Worm (Caenorhabditis elegans) whole organism, midembryonic: Measurements from ENCODE around the gene rga-5.
A peak's percentile ranks its signal among the peaks of the same experiment; 100 is the strongest.

Source experiments
- T22C8.4 ChIP-seq: fragments of 200-800 bp; sonication (Bioruptor generic); IDR thresholded peaks from 2 replicates; pipeline ENCODE4 v1.3.6; 2022; ENCODE audit warnings: missing genetic modification characterization, missing compliant biosample characterization
- cog-1 ChIP-seq: sonication (generic microtip); optimal IDR thresholded peaks from 2 replicates; lab custom pipeline; 2016; ENCODE audit warnings: missing genetic modification characterization, missing compliant biosample characterization
- flt-1 ChIP-seq: fragments of 200-800 bp; sonication (Bioruptor generic); IDR thresholded peaks from 2 replicates; pipeline ENCODE4 v1.3.6; 2022; ENCODE audit warnings: missing genetic modification characterization, missing compliant biosample characterization
- klf-2 ChIP-seq: fragments of 200-800 bp; sonication (Bioruptor generic); conservative IDR thresholded peaks from 2 replicates; pipeline ENCODE4 v1.3.6; 2022; ENCODE audit warnings: missing genetic modification reagents, missing genetic modification characterization, missing compliant biosample characterization
- med-1 ChIP-seq: sonication (generic microtip); optimal IDR thresholded peaks from 2 replicates; lab custom pipeline; 2017; ENCODE audit warnings: missing genetic modification characterization, mild to moderate bottlenecking, missing compliant biosample characterization, antibody characterized with exemption, missing genetic modification reagents; ENCODE audit not compliant: insufficient read depth
- ref-1 ChIP-seq: fragments of 200-800 bp; sonication (Bioruptor generic); conservative IDR thresholded peaks from 2 replicates; pipeline ENCODE4 v1.3.6; 2022; ENCODE audit warnings: missing genetic modification reagents, missing genetic modification characterization, missing compliant biosample characterization
- tab-1 ChIP-seq: fragments of 200-800 bp; sonication (Bioruptor generic); IDR thresholded peaks from 2 replicates; pipeline ENCODE4 v1.3.6; 2022; ENCODE audit warnings: missing genetic modification characterization, missing compliant biosample characterization
- ztf-23 ChIP-seq: fragments of 200-800 bp; sonication (Bioruptor generic); IDR thresholded peaks from 2 replicates; pipeline ENCODE4 v1.3.6; 2022; ENCODE audit warnings: missing genetic modification reagents, missing genetic modification characterization, missing compliant biosample characterization
- ztf-29 ChIP-seq: fragments of 200-800 bp; sonication (Bioruptor generic); IDR thresholded peaks from 2 replicates; pipeline ENCODE4 v1.3.6; 2022; ENCODE audit warnings: missing genetic modification reagents, missing genetic modification characterization, missing compliant biosample characterization

The rga-5 gene

ce11 chrIV:13870085-13870484 lies 42.4 kb downstream of the rga-5 start:
- no peak for TF ChIP-seq med-1 (GFP tag; lab: Kevin White, UChicago)
- no peak for TF ChIP-seq ref-1 (GFP tag; lab: Robert Waterston, UW)
- no peak for TF ChIP-seq ztf-23 (GFP tag; lab: Robert Waterston, UW)
- no peak for TF ChIP-seq cog-1
- no peak for TF ChIP-seq ztf-29 (GFP tag; lab: Robert Waterston, UW)
- TF ChIP-seq tab-1: no peak
- TF ChIP-seq flt-1 (GFP tag; lab: Robert Waterston, UW): no peak
- TF ChIP-seq klf-2 (GFP tag; lab: Robert Waterston, UW): no peak
- no peak for TF ChIP-seq T22C8.4 (GFP tag; lab: Robert Waterston, UW)

- TF ChIP-seq T22C8.4 (GFP tag; lab: Robert Waterston, UW) (no peak), ref-1 (GFP tag; lab: Robert Waterston, UW) (no peak), ztf-23 (GFP tag; lab: Robert Waterston, UW) (no peak), ztf-29 (GFP tag; lab: Robert Waterston, UW) (no peak), klf-2 (GFP tag; lab: Robert Waterston, UW) (no peak), flt-1 (GFP tag; lab: Robert Waterston, UW) (no peak), cog-1 (no peak), tab-1 (no peak), med-1 (GFP tag; lab: Kevin White, UChicago) (no peak)
Observed at ce11 chrIV:13876565-13877153, 49.0 kb downstream of the rga-5 start, which contains the start of gene prdh-1. Gene prdh-1, minus strand, starts transcription at chrIV:13876615.

- TF ChIP-seq klf-2 (GFP tag; lab: Robert Waterston, UW) (no peak), ztf-23 (GFP tag; lab: Robert Waterston, UW) (no peak), tab-1 (no peak)
Observed at ce11 chrIV:13877707-13878106, 50.0 kb downstream of the rga-5 start.

- no peak for TF ChIP-seq flt-1 (GFP tag; lab: Robert Waterston, UW)
- no peak for TF ChIP-seq med-1 (GFP tag; lab: Kevin White, UChicago)
- no peak for TF ChIP-seq tab-1
- no peak for TF ChIP-seq ref-1 (GFP tag; lab: Robert Waterston, UW)
Observed at ce11 chrIV:13878123-13878522, 50.4 kb downstream of the rga-5 start.

ce11 chrIV:13878738-13879137 lies 51.1 kb downstream of the rga-5 start:
- TF ChIP-seq tab-1: no peak
- TF ChIP-seq cog-1: no peak
- TF ChIP-seq flt-1 (GFP tag; lab: Robert Waterston, UW): no peak
- TF ChIP-seq ref-1 (GFP tag; lab: Robert Waterston, UW): no peak
- no peak for TF ChIP-seq T22C8.4 (GFP tag; lab: Robert Waterston, UW)
- TF ChIP-seq ztf-23 (GFP tag; lab: Robert Waterston, UW): no peak
- no peak for TF ChIP-seq med-1 (GFP tag; lab: Kevin White, UChicago)
- TF ChIP-seq klf-2 (GFP tag; lab: Robert Waterston, UW): no peak
- no peak for TF ChIP-seq ztf-29 (GFP tag; lab: Robert Waterston, UW)

- no peak for TF ChIP-seq tab-1
- TF ChIP-seq ztf-29 (GFP tag; lab: Robert Waterston, UW): no peak
- no peak for TF ChIP-seq ztf-23 (GFP tag; lab: Robert Waterston, UW)
- no peak for TF ChIP-seq flt-1 (GFP tag; lab: Robert Waterston, UW)
Observed at ce11 chrIV:13879851-13880250, 52.2 kb downstream of the rga-5 start, which contains the start of gene B0513.4. Gene B0513.4, plus strand, starts transcription at chrIV:13880151.

ce11 chrIV:13880370-13880769 lies 52.7 kb downstream of the rga-5 start:
- TF ChIP-seq ref-1 (GFP tag; lab: Robert Waterston, UW): no peak
- TF ChIP-seq tab-1: no peak
- TF ChIP-seq klf-2 (GFP tag; lab: Robert Waterston, UW): no peak
- no peak for TF ChIP-seq T22C8.4 (GFP tag; lab: Robert Waterston, UW)
- no peak for TF ChIP-seq flt-1 (GFP tag; lab: Robert Waterston, UW)
- TF ChIP-seq med-1 (GFP tag; lab: Kevin White, UChicago): no peak
- no peak for TF ChIP-seq ztf-23 (GFP tag; lab: Robert Waterston, UW)
- no peak for TF ChIP-seq ztf-29 (GFP tag; lab: Robert Waterston, UW)
- TF ChIP-seq cog-1: no peak

- TF ChIP-seq ztf-23 (GFP tag; lab: Robert Waterston, UW) (no peak), ref-1 (GFP tag; lab: Robert Waterston, UW) (no peak), klf-2 (GFP tag; lab: Robert Waterston, UW) (no peak), ztf-29 (GFP tag; lab: Robert Waterston, UW) (no peak)
Observed at ce11 chrIV:13880803-13881202, 53.1 kb downstream of the rga-5 start.

- TF ChIP-seq klf-2 (GFP tag; lab: Robert Waterston, UW) (0 out of 2 replicates have a peak, but pooled peaks have one; percentile 19), T22C8.4 (GFP tag; lab: Robert Waterston, UW) (peak; percentile 68), flt-1 (GFP tag; lab: Robert Waterston, UW) (0 out of 2 replicates have a peak, but pooled peaks have one; percentile 44), med-1 (GFP tag; lab: Kevin White, UChicago) (no peak), cog-1 (peak; percentile 50)
Observed at ce11 chrIV:13881754-13882275, 54.1 kb downstream of the rga-5 start, which contains the start of gene rpl-29. Gene rpl-29, plus strand, starts transcription at chrIV:13882225.

- TF ChIP-seq cog-1 (no peak), klf-2 (GFP tag; lab: Robert Waterston, UW) (no peak), T22C8.4 (GFP tag; lab: Robert Waterston, UW) (no peak), tab-1 (no peak), flt-1 (GFP tag; lab: Robert Waterston, UW) (no peak), ztf-29 (GFP tag; lab: Robert Waterston, UW) (no peak), med-1 (GFP tag; lab: Kevin White, UChicago) (no peak), ztf-23 (GFP tag; lab: Robert Waterston, UW) (no peak), ref-1 (GFP tag; lab: Robert Waterston, UW) (no peak)
Observed at ce11 chrIV:13882573-13882972, 54.9 kb downstream of the rga-5 start, which contains the start of gene thoc-7. Gene thoc-7, plus strand, starts transcription at chrIV:13882734.
